Fruit fly (Drosophila melanogaster) whole organism, wandering third instar larva: Measurements from ENCODE around the gene CG11593.

Experiments used
- Abd-B ChIP-seq: fragments of >200 bp; optimal IDR thresholded peaks from 2 replicates; lab custom pipeline; 2017; ENCODE audit warnings: missing biosample characterization, missing genetic modification characterization
- CG32264 ChIP-seq: fragments of 200-800 bp; sonication (Bioruptor generic); optimal IDR thresholded peaks from 2 replicates; lab custom pipeline; 2016; ENCODE audit warnings: missing biosample characterization, missing genetic modification characterization
- CG9705 ChIP-seq: fragments of 200-800 bp; sonication (Bioruptor generic); optimal IDR thresholded peaks from 2 replicates; lab custom pipeline; 2018; ENCODE audit warnings: missing biosample characterization, mild to moderate bottlenecking, missing genetic modification characterization
- CrebA ChIP-seq: fragments of 200-800 bp; sonication (Bioruptor generic); optimal IDR thresholded peaks from 2 replicates; lab custom pipeline; 2016; ENCODE audit warnings: missing biosample characterization, mild to moderate bottlenecking, missing genetic modification characterization, borderline replicate concordance
- Dfd ChIP-seq: fragments of >200 bp; optimal IDR thresholded peaks from 2 replicates; lab custom pipeline; 2017; ENCODE audit warnings: missing biosample characterization, missing genetic modification characterization
- Dif ChIP-seq: fragments of 200-275, 200-300 bp; sonication (Bioruptor generic); optimal IDR thresholded peaks from 2 replicates; lab custom pipeline; 2018; ENCODE audit warnings: missing biosample characterization, missing genetic modification characterization; ENCODE audit not compliant: partially characterized antibody
- GATAd ChIP-seq: sonication (Bioruptor generic); optimal IDR thresholded peaks from 2 replicates; lab custom pipeline; 2016; ENCODE audit warnings: missing biosample characterization, missing genetic modification characterization
- HLH106 ChIP-seq: fragments of 200-800 bp; optimal IDR thresholded peaks from 3 replicates; lab custom pipeline; 2019; ENCODE audit warnings: missing biosample characterization, mild to moderate bottlenecking, missing genetic modification characterization, moderate library complexity
- Hnf4 ChIP-seq: fragments of 200-800 bp; sonication (Bioruptor generic); optimal IDR thresholded peaks from 2 replicates; lab custom pipeline; 2016; ENCODE audit warnings: missing biosample characterization, mild to moderate bottlenecking, missing genetic modification characterization
- Hr78 ChIP-seq: fragments of >200 bp; optimal IDR thresholded peaks from 2 replicates; lab custom pipeline; 2017; ENCODE audit warnings: missing biosample characterization, missing genetic modification characterization
- Hr83 ChIP-seq: fragments of 200-300 bp; sonication (Bioruptor generic); optimal IDR thresholded peaks from 2 replicates; lab custom pipeline; 2016; ENCODE audit warnings: missing biosample characterization, mild to moderate bottlenecking, missing genetic modification characterization, moderate library complexity; ENCODE audit not compliant: poor library complexity, severe bottlenecking
- Jra ChIP-seq: sonication (Bioruptor generic); optimal IDR thresholded peaks from 2 replicates; lab custom pipeline; 2016; ENCODE audit warnings: missing biosample characterization, missing genetic modification characterization
- Mio ChIP-seq: sonication (Bioruptor generic); optimal IDR thresholded peaks from 2 replicates; lab custom pipeline; 2016; ENCODE audit warnings: missing biosample characterization, missing genetic modification characterization
- Myc ChIP-seq: fragments of >200 bp; optimal IDR thresholded peaks from 2 replicates; lab custom pipeline; 2017
- N ChIP-seq: fragments of >200 bp; optimal IDR thresholded peaks from 2 replicates; lab custom pipeline; 2018; ENCODE audit warnings: missing biosample characterization, missing external identifiers, missing genetic modification characterization
- OdsH ChIP-seq: fragments of 200-800 bp; sonication (Bioruptor generic); optimal IDR thresholded peaks from 2 replicates; lab custom pipeline; 2016; ENCODE audit warnings: missing biosample characterization, mild to moderate bottlenecking, missing genetic modification characterization
- Rel ChIP-seq, 2 experiments: fragments of 200-800 bp; sonication (Bioruptor generic) in 1 of 2; optimal IDR thresholded peaks; 2 replicates in 1 of 2; 3 replicates in 1 of 2; lab custom pipeline; 2016 to 2019; ENCODE audit warnings: mild to moderate bottlenecking in 2 of 2, missing biosample characterization in 2 of 2, missing genetic modification characterization in 2 of 2, moderate library complexity in 1 of 2
- Sp1 ChIP-seq: fragments of 200-800 bp; sonication (Bioruptor generic); optimal IDR thresholded peaks from 3 replicates; lab custom pipeline; 2019; ENCODE audit warnings: missing biosample characterization, mild to moderate bottlenecking, missing genetic modification characterization, moderate library complexity
- Vsx2 ChIP-seq: fragments of 200-300, 225-300 bp; sonication (Bioruptor generic); optimal IDR thresholded peaks from 2 replicates; lab custom pipeline; 2018; ENCODE audit warnings: missing biosample characterization, missing genetic modification characterization; ENCODE audit not compliant: partially characterized antibody
- br ChIP-seq: fragments of 200-800 bp; sonication (Bioruptor generic); optimal IDR thresholded peaks from 2 replicates; lab custom pipeline; 2016; ENCODE audit warnings: missing biosample characterization, missing genetic modification characterization
- brk ChIP-seq: fragments of 200-800 bp; sonication (Bioruptor generic); optimal IDR thresholded peaks from 2 replicates; lab custom pipeline; 2016; ENCODE audit warnings: missing biosample characterization, mild to moderate bottlenecking, missing genetic modification characterization
- dl ChIP-seq, 2 experiments: fragments of 175-275, 200-275 bp in 1 of 2; fragments of 200-275 bp in 1 of 2; sonication (Bioruptor generic); optimal IDR thresholded peaks; lab custom pipeline; 2018; ENCODE audit warnings: mild to moderate bottlenecking in 2 of 2, missing biosample characterization in 2 of 2, missing genetic modification characterization in 2 of 2, moderate library complexity in 2 of 2; ENCODE audit not compliant: partially characterized antibody in 2 of 2, insufficient read depth in 1 of 2
- dmrt93B ChIP-seq: fragments of 200-800 bp; sonication (Bioruptor generic); optimal IDR thresholded peaks from 2 replicates; lab custom pipeline; 2018; ENCODE audit warnings: missing biosample characterization, mild to moderate bottlenecking, missing genetic modification characterization
- dsf ChIP-seq: sonication (Bioruptor generic); optimal IDR thresholded peaks from 2 replicates; lab custom pipeline; 2016; ENCODE audit warnings: missing biosample characterization, missing genetic modification characterization, borderline replicate concordance
- ey ChIP-seq: fragments of 200-800 bp; sonication (Bioruptor generic); optimal IDR thresholded peaks from 2 replicates; lab custom pipeline; 2016; ENCODE audit warnings: missing biosample characterization, missing genetic modification characterization
- foxo ChIP-seq, 2 experiments: fragments of 200-800 bp; sonication (Bioruptor generic); optimal IDR thresholded peaks; 2 replicates in 1 of 2; 3 replicates in 1 of 2; lab custom pipeline; 2016 to 2017; ENCODE audit warnings: missing biosample characterization in 2 of 2, missing genetic modification characterization in 2 of 2
- fru ChIP-seq: fragments of 200-800 bp; sonication (Bioruptor generic); optimal IDR thresholded peaks from 3 replicates; lab custom pipeline; 2016; ENCODE audit warnings: missing biosample characterization, mild to moderate bottlenecking, missing genetic modification characterization
- h ChIP-seq: fragments of 200-800 bp; sonication (Bioruptor generic); optimal IDR thresholded peaks from 3 replicates; lab custom pipeline; 2016; ENCODE audit warnings: missing biosample characterization, mild to moderate bottlenecking, missing genetic modification characterization
- jim ChIP-seq: fragments of 175-275, 200-325 bp; sonication (Bioruptor generic); optimal IDR thresholded peaks from 2 replicates; lab custom pipeline; 2016; ENCODE audit warnings: missing biosample characterization, mild to moderate bottlenecking, missing genetic modification characterization
- lola ChIP-seq: fragments of >200 bp; optimal IDR thresholded peaks from 2 replicates; lab custom pipeline; 2017; ENCODE audit warnings: missing biosample characterization, missing genetic modification characterization
- pan ChIP-seq: fragments of >200 bp; optimal IDR thresholded peaks from 2 replicates; lab custom pipeline; 2017
- psq ChIP-seq: fragments of 200-800 bp; sonication (Bioruptor generic); optimal IDR thresholded peaks from 3 replicates; lab custom pipeline; 2017; ENCODE audit warnings: missing biosample characterization, mild to moderate bottlenecking, missing genetic modification characterization, moderate library complexity
- rgr ChIP-seq: fragments of 200-800 bp; sonication (Bioruptor generic); optimal IDR thresholded peaks from 3 replicates; lab custom pipeline; 2016; ENCODE audit warnings: missing biosample characterization, mild to moderate bottlenecking, missing genetic modification characterization
- sage ChIP-seq: fragments of 200-800 bp; sonication (Bioruptor generic); optimal IDR thresholded peaks from 2 replicates; lab custom pipeline; 2016; ENCODE audit warnings: missing biosample characterization, mild to moderate bottlenecking, missing genetic modification characterization
- sv ChIP-seq: fragments of 200-800 bp; sonication (Bioruptor generic); optimal IDR thresholded peaks from 3 replicates; lab custom pipeline; 2016; ENCODE audit warnings: missing biosample characterization, missing genetic modification characterization
- tai ChIP-seq: sonication (Bioruptor generic); optimal IDR thresholded peaks from 2 replicates; lab custom pipeline; 2016; ENCODE audit warnings: missing biosample characterization, missing genetic modification characterization
- usp ChIP-seq: fragments of >200 bp; optimal IDR thresholded peaks from 2 replicates; lab custom pipeline; 2017; ENCODE audit warnings: missing biosample characterization, missing genetic modification characterization
- woc ChIP-seq: sonication (Bioruptor generic); optimal IDR thresholded peaks from 2 replicates; lab custom pipeline; 2016; ENCODE audit warnings: missing biosample characterization, mild to moderate bottlenecking, missing genetic modification characterization

CG11593 gene

dm6 chr3L:4071561-4072049 lies 31.3 kb upstream of the CG11593 start, which contains the start of gene wit (continued):
- peak; percentile 91 to 96 for TF ChIP-seq dl (GFP tag; optimal IDR thresholded peaks at IDR 0.05; lab: Kevin White, UChicago; ENCODE audit: insufficient read depth in 1 of 2, partially characterized antibody in 2 of 2)
- TF ChIP-seq jim: no peak
- peak; percentile 92 for TF ChIP-seq psq (GFP tag; lab: Kevin White, UChicago)
- TF ChIP-seq ey (GFP tag; lab: Kevin White, UChicago): no peak
- TF ChIP-seq N (GFP tag; lab: Kevin White, UChicago): no peak
- TF ChIP-seq foxo (GFP tag; optimal IDR thresholded peaks at IDR 0.05; lab: Kevin White, UChicago): no peak
- TF ChIP-seq Hr83: peak; percentile 38
- TF ChIP-seq Abd-B (GFP tag; lab: Kevin White, UChicago): no peak
- TF ChIP-seq Myc (lab: Kevin White, UChicago): no peak
- peak; percentile 77 for TF ChIP-seq CrebA
- no peak for TF ChIP-seq usp (GFP tag; lab: Kevin White, UChicago)
- TF ChIP-seq CG9705: no peak
- TF ChIP-seq sage (GFP tag; lab: Kevin White, UChicago): peak; percentile 85
- TF ChIP-seq h: peak; percentile 16
- no peak for TF ChIP-seq Dfd (GFP tag; lab: Kevin White, UChicago)
- TF ChIP-seq tai (GFP tag; lab: Kevin White, UChicago): no peak
- no peak for TF ChIP-seq Hr78

- TF ChIP-seq tai (GFP tag; lab: Kevin White, UChicago): peak; percentile 1
- peak; percentile 65 for TF ChIP-seq sage (GFP tag; lab: Kevin White, UChicago)
- peak; percentile 67 for TF ChIP-seq Hr83
- TF ChIP-seq ey (GFP tag; lab: Kevin White, UChicago): peak; percentile 47
- TF ChIP-seq Sp1 (GFP tag; lab: Kevin White, UChicago): peak; percentile 19
- no peak for TF ChIP-seq usp (GFP tag; lab: Kevin White, UChicago)
- no peak for TF ChIP-seq Jra
- TF ChIP-seq Mio (GFP tag; lab: Kevin White, UChicago): no peak
- peak; percentile 45 for TF ChIP-seq brk (GFP tag; lab: Kevin White, UChicago)
- peak; percentile 84 for TF ChIP-seq h
- peak; percentile 33 for TF ChIP-seq dmrt93B
- TF ChIP-seq CG32264: peak; percentile 79
- TF ChIP-seq pan (lab: Kevin White, UChicago): no peak
- peak; percentile 82 for TF ChIP-seq rgr (GFP tag; lab: Kevin White, UChicago)
- TF ChIP-seq Hnf4 (GFP tag; lab: Kevin White, UChicago): peak; percentile 73
- TF ChIP-seq OdsH: no peak
- peak; percentile 79 for TF ChIP-seq Rel (GFP tag; optimal IDR thresholded peaks at IDR 0.05; lab: Kevin White, UChicago)
- TF ChIP-seq Rel (tag; optimal IDR thresholded peaks at IDR 0.05; lab: Kevin White, UChicago): no peak
- TF ChIP-seq psq (GFP tag; lab: Kevin White, UChicago): no peak
- TF ChIP-seq HLH106 (tag; lab: Kevin White, UChicago): peak; percentile 73
- TF ChIP-seq CG9705: no peak
These were observed 30.7 kb upstream of the CG11593 start for dm6 chr3L:4070996-4071379.

dm6 chr3L:4070221-4070995 lies 30.1 kb upstream of the CG11593 start:
- TF ChIP-seq Rel (GFP tag; optimal IDR thresholded peaks at IDR 0.05; lab: Kevin White, UChicago) (peak; percentile 91), Rel (tag; optimal IDR thresholded peaks at IDR 0.05; lab: Kevin White, UChicago) (peak; percentile 81), dsf (GFP tag; lab: Kevin White, UChicago) (peak; percentile 78), rgr (GFP tag; lab: Kevin White, UChicago) (peak; percentile 99), sv (GFP tag; lab: Kevin White, UChicago) (peak; percentile 71), brk (GFP tag; lab: Kevin White, UChicago) (peak; percentile 95), jim (no peak), OdsH (peak; percentile 98), fru (peak; percentile 99), Hnf4 (GFP tag; lab: Kevin White, UChicago) (peak; percentile 99), Hr83 (peak; percentile 88), Dif (GFP tag; lab: Kevin White, UChicago) (peak; percentile 86), Dfd (GFP tag; lab: Kevin White, UChicago) (no peak), br (GFP tag; lab: Kevin White, UChicago) (peak; percentile 99), ey (GFP tag; lab: Kevin White, UChicago) (peak; percentile 99), psq (GFP tag; lab: Kevin White, UChicago) (peak; percentile 97), dl (GFP tag; optimal IDR thresholded peaks at IDR 0.05; lab: Kevin White, UChicago; ENCODE audit: insufficient read depth in 1 of 2, partially characterized antibody in 2 of 2) (peak; percentile 56 to 76), N (GFP tag; lab: Kevin White, UChicago) (no peak), Hr78 (no peak), CG32264 (peak; percentile 97), CrebA (peak; percentile 83), GATAd (GFP tag; lab: Kevin White, UChicago) (peak; percentile 92), HLH106 (tag; lab: Kevin White, UChicago) (peak; percentile 97), lola (GFP tag; lab: Kevin White, UChicago) (no peak), CG9705 (peak; percentile 88), Mio (GFP tag; lab: Kevin White, UChicago) (peak; percentile 88), dmrt93B (peak; percentile 96), woc (GFP tag; lab: Kevin White, UChicago) (peak; percentile 99), Jra (peak; percentile 95), usp (GFP tag; lab: Kevin White, UChicago) (no peak), h (peak; percentile 95), pan (lab: Kevin White, UChicago) (peak; percentile 75), tai (GFP tag; lab: Kevin White, UChicago) (no peak), sage (GFP tag; lab: Kevin White, UChicago) (peak; percentile 96), foxo (GFP tag; optimal IDR thresholded peaks at IDR 0.05; lab: Kevin White, UChicago) (peak; percentile 95 to 99), Vsx2 (peak; percentile 78), Myc (lab: Kevin White, UChicago) (no peak)
